Worm (Caenorhabditis elegans) whole organism, L4/young adult: Measurements from ENCODE around the gene K10B3.5.

Experiments
- W03F9.2 ChIP-seq: fragments of 150-350 bp; optimal IDR thresholded peaks from 2 replicates; lab custom pipeline; 2014; ENCODE audit warnings: missing biosample characterization, missing genetic modification characterization
- dao-5 ChIP-seq: sonication (generic microtip); optimal IDR thresholded peaks from 2 replicates; lab custom pipeline; 2016; ENCODE audit warnings: missing genotype, missing genetic modification characterization, moderate library complexity, missing compliant biosample characterization
- him-1 ChIP-seq: sonication (generic microtip); optimal IDR thresholded peaks from 2 replicates; lab custom pipeline; 2016; ENCODE audit warnings: missing genotype, missing genetic modification reagents, missing genetic modification characterization, missing compliant biosample characterization

ce11 chrX:3067052-3067451, 39.2 kb downstream of the K10B3.5 start:
- TF ChIP-seq W03F9.2 (no peak), dao-5 (tag; lab: Kevin White, UChicago) (no peak), him-1 (tag; lab: Kevin White, UChicago) (no peak)
